Fruit fly (Drosophila melanogaster): ENCODE data around the gene CG12992.

DNA sequence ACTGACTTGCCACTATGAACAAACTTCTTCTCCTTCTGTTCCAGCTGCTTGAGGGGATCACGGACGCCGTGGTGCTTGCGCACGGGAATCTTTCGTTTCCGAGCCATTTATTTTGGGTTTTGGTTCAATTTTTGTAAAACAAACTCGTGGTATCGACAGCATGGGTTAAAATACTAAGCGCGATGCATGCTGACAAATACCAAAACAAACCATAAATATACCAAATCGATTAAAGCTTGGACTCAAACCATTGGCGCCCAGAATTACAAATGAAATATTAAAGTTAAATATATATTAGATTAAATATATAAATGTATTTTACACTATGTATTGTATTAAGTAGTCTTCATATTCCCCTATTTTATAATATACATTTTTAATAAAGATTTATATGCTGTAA, 40.7 kb downstream of the CG12992 start, which contains the start of gene CG8326:
- TF ChIP-seq CG8478 (optimal IDR thresholded peaks at IDR 0.05) (no peak), usp (GFP tag; optimal IDR thresholded peaks at IDR 0.05) (no peak), psq (optimal IDR thresholded peaks at IDR 0.05) (no peak), Dll (optimal IDR thresholded peaks at IDR 0.05) (no peak), pan (optimal IDR thresholded peaks at IDR 0.05) (no peak), EcR (GFP tag; optimal IDR thresholded peaks at IDR 0.05) (no peak)

All from whole organism.